Worm (Caenorhabditis elegans) whole organism, early embryonic: Measurements from ENCODE around the gene fbxa-136.

Source experiments
- ama-1 ChIP-seq: fragments of 150-350 bp; optimal IDR thresholded peaks from 2 replicates; lab custom pipeline; 2014
- ets-7 ChIP-seq: sonication (generic microtip); optimal IDR thresholded peaks from 2 replicates; lab custom pipeline; 2016; ENCODE audit warnings: missing genotype, missing genetic modification characterization, missing compliant biosample characterization

ce11 chrV:17530486-17530885, 9.7 kb downstream of the fbxa-136 start, which contains the start of gene C18D4.12:
- TF ChIP-seq ama-1 (lab: Kevin White, UChicago) (no peak), ets-7 (tag; lab: Kevin White, UChicago) (no peak)
